Worm (Caenorhabditis elegans) whole organism, late embryonic: ENCODE data around the gene gcy-33.

Experiments
- ets-4 ChIP-seq: sonication (generic microtip); optimal IDR thresholded peaks from 2 replicates; lab custom pipeline; 2016; ENCODE audit warnings: missing genetic modification characterization, missing compliant biosample characterization
- unc-55 ChIP-seq: sonication (generic microtip); optimal IDR thresholded peaks from 2 replicates; lab custom pipeline; 2017; ENCODE audit warnings: missing biosample characterization, missing genetic modification reagents, missing genetic modification characterization

DNA sequence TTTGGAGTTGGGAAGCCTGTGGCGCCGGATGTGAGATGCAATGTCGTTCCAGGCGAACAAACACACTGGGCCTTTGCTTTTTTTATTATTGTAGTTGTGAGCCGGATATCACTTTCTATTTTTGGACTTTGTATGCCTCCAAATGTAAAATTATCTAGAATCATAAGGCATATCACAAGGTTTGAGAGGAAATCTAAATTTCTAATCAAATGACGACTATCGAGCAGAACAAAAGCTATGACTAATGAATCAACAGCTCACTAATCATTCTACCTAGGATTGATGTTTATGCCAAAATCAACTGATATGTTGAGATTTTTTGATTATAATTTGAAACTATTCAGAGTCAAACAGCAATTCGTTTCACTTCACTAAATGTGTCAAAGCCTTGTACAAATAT lies 36.3 kb upstream of the gcy-33 start:
- TF ChIP-seq unc-55 (no peak), ets-4 (tag; lab: Kevin White, UChicago) (no peak)
